Worm (Caenorhabditis elegans): ENCODE data around the gene mif-4.
A peak's percentile ranks its signal among the peaks of the same experiment; 100 is the strongest.

mif-4 gene

DNA sequence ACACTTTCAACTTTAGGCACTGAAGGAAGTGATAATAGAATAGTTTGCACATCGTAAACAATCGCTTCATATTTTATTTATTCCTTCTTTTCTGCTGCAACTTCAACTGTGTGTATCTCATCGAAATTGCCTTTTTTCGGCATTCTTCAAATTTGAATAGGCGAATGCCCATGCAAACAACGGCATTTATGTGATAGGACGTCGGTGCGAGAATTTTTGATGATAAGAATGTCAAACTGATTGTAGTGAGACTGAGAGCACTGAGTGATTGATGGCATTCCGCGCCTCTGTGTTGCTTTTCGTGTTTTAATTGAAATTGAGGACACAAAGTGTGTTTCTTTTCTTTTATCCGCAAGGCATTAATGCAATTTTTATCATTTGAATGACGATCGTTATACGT lies 5.0 kb downstream of the mif-4 start:
- TF ChIP-seq mef-2 (tag; optimal IDR thresholded peaks at IDR 0.05) (no peak), elt-2 (tag; optimal IDR thresholded peaks at IDR 0.05) (peak; percentile 12), lin-14 (GFP tag; optimal IDR thresholded peaks at IDR 0.05) (peak; percentile 26)

DNA sequence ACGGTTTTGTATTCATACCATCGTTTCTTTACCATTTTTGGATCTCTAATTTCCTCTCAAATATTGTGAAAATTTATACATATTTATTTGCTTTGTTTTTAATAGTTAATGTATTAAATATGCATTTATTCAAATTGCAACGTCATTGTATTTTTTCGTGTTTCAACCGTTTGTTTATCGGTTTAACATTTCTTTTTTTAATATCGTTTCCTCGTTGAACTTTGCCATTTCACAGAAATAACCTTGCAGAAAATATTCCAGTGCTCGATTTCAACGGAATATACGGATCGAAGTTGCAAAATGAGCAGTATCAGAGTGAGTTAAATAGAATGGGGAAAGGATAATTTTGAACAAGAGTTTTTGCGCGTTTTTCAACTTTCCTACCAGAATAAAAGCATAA lies 6.5 kb downstream of the mif-4 start, which contains the start of gene seu-1:
Gene seu-1 (plus strand): TSS at position 301 of the 400 bp plus-strand sequence.
- TF ChIP-seq nhr-20 (tag; optimal IDR thresholded peaks at IDR 0.05) (no peak), efl-1 (optimal IDR thresholded peaks at IDR 0.05) (no peak), efl-1 (GFP tag; optimal IDR thresholded peaks at IDR 0.05 in 1 of 2) (peak in 1 of 2 experiments; percentile 65)

DNA sequence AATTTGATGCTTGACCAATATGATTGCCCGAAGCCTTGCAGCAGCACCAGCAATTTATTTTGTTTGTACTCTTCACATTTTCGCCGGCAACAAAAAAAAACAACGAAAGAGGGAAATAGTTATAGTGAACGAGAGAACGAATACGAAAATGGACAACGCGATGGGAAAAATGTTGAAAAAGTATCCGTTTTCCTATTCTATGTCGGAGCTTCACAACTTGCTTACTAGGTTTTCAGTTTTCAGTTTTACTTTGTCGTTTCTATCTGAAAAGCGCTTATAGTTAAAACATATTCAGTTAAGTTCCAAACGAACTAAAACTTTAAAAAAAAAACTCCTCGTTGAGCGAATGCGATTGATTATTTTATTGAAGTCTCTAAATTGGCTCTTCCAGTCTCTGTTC lies 7.6 kb downstream of the mif-4 start:
- no peak for TF ChIP-seq fkh-10 (GFP tag; optimal IDR thresholded peaks at IDR 0.05)
- TF ChIP-seq nhr-71 (tag; optimal IDR thresholded peaks at IDR 0.05) = no peak
- TF ChIP-seq C04F5.9 (tag; optimal IDR thresholded peaks at IDR 0.05) = no peak
- TF ChIP-seq rnt-1 (tag; optimal IDR thresholded peaks at IDR 0.05) = no peak
- no peak for TF ChIP-seq swsn-7 (tag; optimal IDR thresholded peaks at IDR 0.05)
- no peak for TF ChIP-seq nhr-237 (tag; optimal IDR thresholded peaks at IDR 0.05)
- TF ChIP-seq skn-1 (tag; optimal IDR thresholded peaks at IDR 0.05) = no peak
- no peak for TF ChIP-seq snpc-4 (tag; optimal IDR thresholded peaks at IDR 0.05)
- no peak for TF ChIP-seq unc-62 (GFP tag; optimal IDR thresholded peaks at IDR 0.05)
- no peak for TF ChIP-seq aha-1 (tag; optimal IDR thresholded peaks at IDR 0.05)
- TF ChIP-seq nhr-47 (tag; optimal IDR thresholded peaks at IDR 0.05) = no peak
- no peak for TF ChIP-seq pag-3 (tag; optimal IDR thresholded peaks at IDR 0.05; ENCODE audit: borderline replicate concordance, insufficient read depth)
- TF ChIP-seq F16B12.6 (tag; optimal IDR thresholded peaks at IDR 0.05) = no peak
- TF ChIP-seq nhr-84 (tag; optimal IDR thresholded peaks at IDR 0.05) = no peak
- TF ChIP-seq ets-5 (GFP tag; IDR thresholded peaks at IDR 0.05) = no peak
- no peak for TF ChIP-seq aly-2 (tag; optimal IDR thresholded peaks at IDR 0.05)
- no peak for TF ChIP-seq mdl-1 (tag; optimal IDR thresholded peaks at IDR 0.05)
- no peak for TF ChIP-seq lsy-2 (tag; optimal IDR thresholded peaks at IDR 0.05)
- TF ChIP-seq nhr-11 (tag; optimal IDR thresholded peaks at IDR 0.05) = no peak

ce11 chrIV:6327363-6328015 lies 8.3 kb downstream of the mif-4 start:
- TF ChIP-seq blmp-1 (tag; optimal IDR thresholded peaks at IDR 0.05) (peak; percentile 21), hpl-2 (GFP tag; optimal IDR thresholded peaks at IDR 0.05) (no peak), hlh-4 (tag; optimal IDR thresholded peaks at IDR 0.05) (no peak), lin-35 (GFP tag; optimal IDR thresholded peaks at IDR 0.05) (peak; percentile 12 to 32), nhr-90 (tag; optimal IDR thresholded peaks at IDR 0.05; ENCODE audit: poor library complexity) (no peak), elt-2 (tag; optimal IDR thresholded peaks at IDR 0.05) (peak; percentile 5), mdl-1 (tag; optimal IDR thresholded peaks at IDR 0.05) (no peak), lsy-2 (tag; optimal IDR thresholded peaks at IDR 0.05) (peak in 1 of 2 experiments; percentile 65), lin-14 (GFP tag; optimal IDR thresholded peaks at IDR 0.05) (peak; percentile 44), efl-3 (GFP tag; optimal IDR thresholded peaks at IDR 0.05) (no peak), C04F5.9 (tag; optimal IDR thresholded peaks at IDR 0.05) (no peak), ces-1 (GFP tag; optimal IDR thresholded peaks at IDR 0.05) (no peak), xbp-1 (tag; optimal IDR thresholded peaks at IDR 0.05) (no peak), ama-1 (optimal IDR thresholded peaks at IDR 0.05) (no peak), dpl-1 (GFP tag; optimal IDR thresholded peaks at IDR 0.05) (peak in 1 of 3 experiments; percentile 43), efl-1 (optimal IDR thresholded peaks at IDR 0.05) (peak; percentile 9 to 26), efl-1 (GFP tag; optimal IDR thresholded peaks at IDR 0.05 in 1 of 2) (peak; percentile 29 to 92), unc-86 (tag; optimal IDR thresholded peaks at IDR 0.05) (no peak), swsn-7 (tag; optimal IDR thresholded peaks at IDR 0.05) (no peak), unc-98 (GFP tag; IDR thresholded peaks at IDR 0.05) (no peak)

All from whole organism, L1 larva.